Worm (Caenorhabditis elegans): ENCODE data around the gene rfip-1.

ce11 chrII:5911274-5911673 is 26.9 kb downstream of the rfip-1 start, which contains the start of gene cgt-3:
- TF ChIP-seq ama-1 (optimal IDR thresholded peaks at IDR 0.05), result no peak
- TF ChIP-seq ZK546.5 (tag; optimal IDR thresholded peaks at IDR 0.05), result no peak
- TF ChIP-seq zag-1 (tag; optimal IDR thresholded peaks at IDR 0.05), result no peak
- no peak for TF ChIP-seq mdl-1 (tag; optimal IDR thresholded peaks at IDR 0.05)
- no peak for TF ChIP-seq R02D3.7 (tag; optimal IDR thresholded peaks at IDR 0.05)
- no peak for TF ChIP-seq Y55F3AM.14 (GFP tag; optimal IDR thresholded peaks at IDR 0.05)
- no peak for TF ChIP-seq skn-1 (tag; optimal IDR thresholded peaks at IDR 0.05)
- TF ChIP-seq elt-3 (tag; optimal IDR thresholded peaks at IDR 0.05), result no peak
- TF ChIP-seq sma-3 (GFP tag; optimal IDR thresholded peaks at IDR 0.05), result no peak
